Fruit fly (Drosophila melanogaster): Measurements from ENCODE around the gene dos.

- TF ChIP-seq kay (GFP tag; ENCODE audit: borderline replicate concordance) = no peak
- TF ChIP-seq cic (GFP tag; optimal IDR thresholded peaks at IDR 0.05) = no peak
- no peak for TF ChIP-seq bab1 (GFP tag; optimal IDR thresholded peaks at IDR 0.05)
- no peak for TF ChIP-seq Crg-1 (GFP tag; optimal IDR thresholded peaks at IDR 0.05)
- no peak for TF ChIP-seq CG14711 (tag; optimal IDR thresholded peaks at IDR 0.05)
- TF ChIP-seq cnc (optimal IDR thresholded peaks at IDR 0.05) = no peak
- no peak for TF ChIP-seq Clk (GFP tag; optimal IDR thresholded peaks at IDR 0.05)
- no peak for TF ChIP-seq Hr96 (GFP tag; optimal IDR thresholded peaks at IDR 0.05)
These were observed 5.7 kb upstream of the dos start for dm6 chr3L:2583537-2583870.
